Worm (Caenorhabditis elegans) whole organism, L2 larva: Measurements from ENCODE around the gene Y54G2A.44.
A peak's percentile ranks its signal among the peaks of the same experiment; 100 is the strongest.

Experiments used
- C34F6.9 ChIP-seq: fragments of 150-350 bp; optimal IDR thresholded peaks from 2 replicates; lab custom pipeline; 2014; ENCODE audit warnings: missing biosample characterization, missing genetic modification characterization
- R02D3.7 ChIP-seq: fragments of 150-350 bp; optimal IDR thresholded peaks from 2 replicates; lab custom pipeline; 2014; ENCODE audit warnings: missing biosample characterization, missing genetic modification characterization
- Y55F3AM.14 ChIP-seq: fragments of 200-800 bp; sonication (Bioruptor generic); optimal IDR thresholded peaks from 2 replicates; lab custom pipeline; 2018; ENCODE audit warnings: mild to moderate bottlenecking, missing genetic modification characterization, missing compliant biosample characterization
- ZK546.5 ChIP-seq: sonication (generic microtip); optimal IDR thresholded peaks from 2 replicates; lab custom pipeline; 2017; ENCODE audit warnings: missing biosample characterization, missing genetic modification characterization
- alr-1 ChIP-seq: fragments of 150-350 bp; optimal IDR thresholded peaks from 2 replicates; lab custom pipeline; 2014; ENCODE audit warnings: missing biosample characterization, missing genetic modification characterization
- aly-2 ChIP-seq: fragments of 150-350 bp; optimal IDR thresholded peaks from 2 replicates; lab custom pipeline; 2014; ENCODE audit warnings: missing biosample characterization, missing genetic modification characterization
- blmp-1 ChIP-seq: sonication (generic microtip); optimal IDR thresholded peaks from 2 replicates; lab custom pipeline; 2017; ENCODE audit warnings: missing genetic modification characterization, mild to moderate bottlenecking, missing compliant biosample characterization, antibody characterized with exemption, moderate library complexity; ENCODE audit not compliant: insufficient read depth
- ceh-82 ChIP-seq: fragments of 150-350 bp; optimal IDR thresholded peaks from 2 replicates; lab custom pipeline; 2014; ENCODE audit warnings: missing biosample characterization, missing genetic modification characterization
- crh-2 ChIP-seq: sonication (generic microtip); optimal IDR thresholded peaks from 2 replicates; lab custom pipeline; 2017; ENCODE audit warnings: missing biosample characterization, missing genetic modification characterization
- dmd-4 ChIP-seq: sonication (generic microtip); optimal IDR thresholded peaks from 2 replicates; lab custom pipeline; 2017; ENCODE audit warnings: missing biosample characterization, missing genetic modification characterization
- elt-1 ChIP-seq: fragments of 150-350 bp; optimal IDR thresholded peaks from 2 replicates; lab custom pipeline; 2014; ENCODE audit warnings: missing biosample characterization, missing genetic modification characterization
- elt-3 ChIP-seq: sonication (generic microtip); optimal IDR thresholded peaks from 2 replicates; lab custom pipeline; 2017; ENCODE audit warnings: missing biosample characterization, missing genetic modification characterization
- fos-1 ChIP-seq: fragments of 150-350 bp; optimal IDR thresholded peaks from 2 replicates; lab custom pipeline; 2014; ENCODE audit warnings: missing biosample characterization, missing genetic modification characterization
- gmeb-1 ChIP-seq: fragments of 150-350 bp; optimal IDR thresholded peaks from 2 replicates; lab custom pipeline; 2014; ENCODE audit warnings: missing biosample characterization, missing genetic modification characterization
- lin-11 ChIP-seq: fragments of 150-350 bp; sonication (generic microtip); optimal IDR thresholded peaks from 2 replicates; lab custom pipeline; 2014; ENCODE audit warnings: missing biosample characterization, missing genetic modification characterization, inconsistent platforms, mixed read lengths
- lin-13 ChIP-seq: fragments of 150-350 bp; optimal IDR thresholded peaks from 2 replicates; lab custom pipeline; 2014; ENCODE audit warnings: missing biosample characterization, missing genetic modification reagents, missing genetic modification characterization
- lin-39 ChIP-seq: fragments of 150-350 bp; optimal IDR thresholded peaks from 2 replicates; lab custom pipeline; 2014; ENCODE audit warnings: missing biosample characterization, missing genetic modification reagents, missing genetic modification characterization
- lsy-2 ChIP-seq, 2 experiments: fragments of 150-350 bp in 1 of 2; sonication (generic microtip) in 1 of 2; optimal IDR thresholded peaks; 2 replicates each; lab custom pipeline; 2014 to 2017; ENCODE audit warnings: missing biosample characterization in 2 of 2, missing genetic modification characterization in 2 of 2
- mab-5 ChIP-seq: fragments of 150-350 bp; optimal IDR thresholded peaks from 2 replicates; lab custom pipeline; 2014; ENCODE audit warnings: missing biosample characterization, missing genetic modification characterization
- mdl-1 ChIP-seq, 2 experiments: fragments of 150-350 bp in 1 of 2; sonication (generic microtip) in 1 of 2; optimal IDR thresholded peaks; 2 replicates each; lab custom pipeline; 2017; ENCODE audit warnings: missing biosample characterization in 2 of 2, missing genetic modification characterization in 2 of 2
- nhr-10 ChIP-seq: sonication (generic microtip); optimal IDR thresholded peaks from 2 replicates; lab custom pipeline; 2017; ENCODE audit warnings: missing biosample characterization, missing genetic modification characterization
- nhr-11 ChIP-seq: fragments of 150-350 bp; optimal IDR thresholded peaks from 2 replicates; lab custom pipeline; 2014; ENCODE audit warnings: missing biosample characterization, missing genetic modification characterization
- nhr-12 ChIP-seq: fragments of 150-350 bp; optimal IDR thresholded peaks from 2 replicates; lab custom pipeline; 2014; ENCODE audit warnings: missing biosample characterization, missing genetic modification characterization
- nhr-129 ChIP-seq: fragments of 150-350 bp; optimal IDR thresholded peaks from 2 replicates; lab custom pipeline; 2014; ENCODE audit warnings: missing biosample characterization, missing genetic modification characterization
- nhr-21 ChIP-seq: fragments of 150-350 bp; optimal IDR thresholded peaks from 2 replicates; lab custom pipeline; 2014; ENCODE audit warnings: missing biosample characterization, missing genetic modification characterization
- nhr-23 ChIP-seq: fragments of 150-350 bp; optimal IDR thresholded peaks from 2 replicates; lab custom pipeline; 2014; ENCODE audit warnings: missing biosample characterization, missing genetic modification reagents, missing genetic modification characterization
- nhr-237 ChIP-seq: fragments of 150-350 bp; optimal IDR thresholded peaks from 2 replicates; lab custom pipeline; 2014; ENCODE audit warnings: missing biosample characterization, missing genetic modification characterization
- nhr-25 ChIP-seq: fragments of 150-350 bp; sonication (generic microtip); optimal IDR thresholded peaks from 3 replicates; lab custom pipeline; 2014; ENCODE audit warnings: missing biosample characterization, missing genetic modification characterization
- nhr-6 ChIP-seq: fragments of 150-350 bp; optimal IDR thresholded peaks from 2 replicates; lab custom pipeline; 2014; ENCODE audit warnings: missing biosample characterization, missing genetic modification characterization
- nhr-77 ChIP-seq: fragments of 150-350 bp; optimal IDR thresholded peaks from 2 replicates; lab custom pipeline; 2014; ENCODE audit warnings: missing biosample characterization, missing genetic modification characterization
- sem-4 ChIP-seq: fragments of 150-350 bp; optimal IDR thresholded peaks from 2 replicates; lab custom pipeline; 2014; ENCODE audit warnings: missing biosample characterization, missing genetic modification reagents, missing genetic modification characterization
- skn-1 ChIP-seq: sonication (generic microtip); optimal IDR thresholded peaks from 2 replicates; lab custom pipeline; 2017; ENCODE audit warnings: missing biosample characterization, missing genetic modification characterization
- sma-9 ChIP-seq, 2 experiments: fragments of 150-350 bp in 1 of 2; sonication (generic microtip) in 1 of 2; optimal IDR thresholded peaks; 2 replicates each; lab custom pipeline; 2014 to 2016; ENCODE audit warnings: missing genetic modification characterization in 2 of 2, mild to moderate bottlenecking in 1 of 2, missing biosample characterization in 1 of 2, missing compliant biosample characterization in 1 of 2, missing genetic modification reagents in 1 of 2, moderate library complexity in 1 of 2
- unc-39 ChIP-seq: fragments of 150-350 bp; optimal IDR thresholded peaks from 2 replicates; lab custom pipeline; 2014; ENCODE audit warnings: missing biosample characterization, missing genetic modification characterization
- unc-55 ChIP-seq: fragments of 150-350 bp; sonication (generic microtip); optimal IDR thresholded peaks from 3 replicates; lab custom pipeline; 2014; ENCODE audit warnings: missing biosample characterization, missing genetic modification reagents, missing genetic modification characterization
- zag-1 ChIP-seq: fragments of 150-350 bp; optimal IDR thresholded peaks from 2 replicates; lab custom pipeline; 2014; ENCODE audit warnings: missing biosample characterization, missing genetic modification characterization
- ztf-1 ChIP-seq: fragments of 200-800 bp; sonication (Bioruptor generic); conservative IDR thresholded peaks from 2 replicates; pipeline ENCODE4 v1.3.6; 2022; ENCODE audit warnings: missing genetic modification characterization, missing compliant biosample characterization
- ztf-11 ChIP-seq: sonication (generic microtip); optimal IDR thresholded peaks from 2 replicates; lab custom pipeline; 2017; ENCODE audit warnings: missing biosample characterization, missing genetic modification characterization
- ztf-4 ChIP-seq: fragments of 150-350 bp; optimal IDR thresholded peaks from 2 replicates; lab custom pipeline; 2014; ENCODE audit warnings: missing biosample characterization, missing genetic modification characterization

The Y54G2A.44 gene

DNA sequence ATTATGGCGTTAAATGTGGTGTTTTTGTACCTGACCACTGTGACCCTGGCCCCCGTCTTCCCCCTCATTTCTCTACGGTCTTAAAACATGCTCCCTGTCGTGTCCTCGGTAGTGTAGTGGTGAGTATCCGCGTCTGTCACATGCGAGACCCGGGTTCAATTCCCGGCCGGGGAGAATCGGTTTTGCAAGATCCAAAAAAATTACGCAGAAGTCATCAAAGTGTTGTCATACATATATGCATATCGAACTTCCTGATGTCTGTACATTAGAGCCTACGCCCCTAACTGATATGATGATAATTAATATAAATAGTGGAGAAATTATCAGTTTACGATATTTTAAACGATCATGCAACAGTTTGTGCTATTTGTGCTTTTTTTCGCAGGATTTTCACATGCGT, 3.9 kb downstream of the Y54G2A.44 start, which contains the start of gene Y54G2A.45 (continued):
- no peak for TF ChIP-seq alr-1 (tag; lab: Kevin White, UChicago)
- TF ChIP-seq C34F6.9 (tag; lab: Kevin White, UChicago), result no peak
- no peak for TF ChIP-seq nhr-23 (tag; lab: Kevin White, UChicago)
- no peak for TF ChIP-seq ceh-82 (tag; lab: Kevin White, UChicago)
- TF ChIP-seq nhr-77 (tag; lab: Kevin White, UChicago), result no peak
- no peak for TF ChIP-seq nhr-12 (tag; lab: Kevin White, UChicago)
- no peak for TF ChIP-seq ztf-4 (tag; lab: Kevin White, UChicago)
- TF ChIP-seq sem-4 (tag; lab: Kevin White, UChicago), result no peak
- no peak for TF ChIP-seq nhr-11 (tag; lab: Kevin White, UChicago)
- no peak for TF ChIP-seq ztf-1 (GFP tag; lab: Robert Waterston, UW)
- peak; percentile 37 for TF ChIP-seq unc-55
- TF ChIP-seq unc-39 (tag; lab: Kevin White, UChicago), result no peak

DNA sequence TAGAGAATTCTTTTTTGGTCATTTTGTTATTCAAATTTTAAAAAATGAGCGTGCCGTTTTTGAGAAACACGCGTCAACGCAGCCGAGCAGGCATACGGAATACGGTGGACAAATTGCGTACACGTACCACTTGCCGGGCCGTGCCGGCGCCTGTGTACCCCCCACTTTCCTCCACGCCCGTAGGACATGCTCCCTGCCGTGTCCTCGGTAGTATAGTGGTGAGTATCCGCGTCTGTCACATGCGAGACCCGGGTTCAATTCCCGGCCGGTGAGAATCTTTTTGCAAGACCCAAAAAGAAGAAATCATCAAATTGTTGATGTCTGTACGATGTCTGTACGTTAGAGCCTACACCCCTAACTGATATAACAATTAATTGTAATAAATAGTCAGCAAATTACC, 6.5 kb downstream of the Y54G2A.44 start:
- no peak for TF ChIP-seq nhr-12 (tag; lab: Kevin White, UChicago)
- TF ChIP-seq mdl-1 (tag; optimal IDR thresholded peaks at IDR 0.05; lab: Kevin White, UChicago), result no peak
- no peak for TF ChIP-seq fos-1 (tag; lab: Kevin White, UChicago)
- no peak for TF ChIP-seq lin-13 (GFP tag; lab: Kevin White, UChicago)
- no peak for TF ChIP-seq C34F6.9 (tag; lab: Kevin White, UChicago)
- TF ChIP-seq R02D3.7 (tag; lab: Kevin White, UChicago), result no peak
- TF ChIP-seq dmd-4, result no peak
- no peak for TF ChIP-seq blmp-1 (tag; lab: Kevin White, UChicago)
- no peak for TF ChIP-seq nhr-6 (tag; lab: Kevin White, UChicago)
- TF ChIP-seq ztf-4 (tag; lab: Kevin White, UChicago), result no peak
- TF ChIP-seq lsy-2 (tag; optimal IDR thresholded peaks at IDR 0.05; lab: Kevin White, UChicago), result no peak
- TF ChIP-seq zag-1, result no peak
- TF ChIP-seq crh-2 (tag; lab: Kevin White, UChicago), result no peak
- TF ChIP-seq elt-1, result no peak

DNA sequence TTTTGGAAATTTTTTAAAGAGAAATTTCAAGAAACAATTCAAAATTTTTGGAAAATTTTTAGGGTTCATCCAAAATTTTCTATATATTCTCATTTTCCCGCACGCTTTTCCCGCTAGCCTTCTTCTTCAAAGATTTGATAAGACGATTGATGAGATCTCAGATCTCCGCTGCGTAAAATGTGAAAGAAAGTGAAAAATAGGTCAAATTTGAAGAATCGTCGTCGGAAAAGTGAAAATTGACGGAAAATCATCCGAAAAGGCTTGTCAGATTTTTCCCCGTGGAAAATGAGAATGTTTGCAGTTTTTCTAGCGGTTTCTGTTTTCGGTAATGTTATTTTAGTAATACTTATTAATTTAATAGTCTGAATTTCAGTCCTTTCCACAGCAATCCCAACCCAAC, 7.5 kb downstream of the Y54G2A.44 start, which contains the start of gene Y54G2A.76:
TSS of gene Y54G2A.76 (plus strand) at position 203 of the 400 bp plus-strand sequence.
- TF ChIP-seq skn-1 (tag; lab: Kevin White, UChicago) (no peak), unc-55 (no peak), C34F6.9 (tag; lab: Kevin White, UChicago) (no peak), unc-39 (tag; lab: Kevin White, UChicago) (no peak), lin-13 (GFP tag; lab: Kevin White, UChicago) (no peak), gmeb-1 (no peak), nhr-237 (tag; lab: Kevin White, UChicago) (no peak), nhr-129 (tag; lab: Kevin White, UChicago) (no peak), nhr-11 (tag; lab: Kevin White, UChicago) (no peak), lin-39 (tag; lab: Kevin White, UChicago) (no peak), nhr-21 (no peak), Y55F3AM.14 (GFP tag; lab: Kevin White, UChicago) (no peak), elt-3 (tag; lab: Kevin White, UChicago) (no peak), R02D3.7 (tag; lab: Kevin White, UChicago) (no peak), aly-2 (tag; lab: Kevin White, UChicago) (no peak), dmd-4 (no peak), zag-1 (no peak)

DNA sequence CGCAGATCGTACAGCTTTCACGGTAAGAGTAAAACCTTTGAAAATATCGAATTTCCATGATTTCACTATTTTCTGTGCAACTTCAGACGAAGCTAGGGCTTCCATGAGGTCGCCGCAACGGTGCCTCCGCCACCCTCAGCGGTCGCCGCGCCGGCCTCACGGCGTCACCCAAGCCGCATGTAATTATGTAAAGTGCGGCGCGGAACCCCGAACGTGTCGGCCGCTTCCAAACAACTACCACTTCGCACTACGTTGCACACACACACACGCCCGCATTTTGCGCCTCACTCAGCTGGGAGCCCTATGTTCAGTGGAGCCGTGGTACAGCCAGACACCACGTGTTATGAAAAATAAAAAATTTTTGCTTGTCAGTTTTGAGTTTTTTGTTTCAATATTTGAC, 15.4 kb downstream of the Y54G2A.44 start:
- no peak for TF ChIP-seq ztf-4 (tag; lab: Kevin White, UChicago)
- no peak for TF ChIP-seq sma-9 (GFP tag; optimal IDR thresholded peaks at IDR 0.05; lab: Kevin White, UChicago)
- no peak for TF ChIP-seq sma-9 (tag; optimal IDR thresholded peaks at IDR 0.05; lab: Kevin White, UChicago)
- no peak for TF ChIP-seq Y55F3AM.14 (GFP tag; lab: Kevin White, UChicago)

DNA sequence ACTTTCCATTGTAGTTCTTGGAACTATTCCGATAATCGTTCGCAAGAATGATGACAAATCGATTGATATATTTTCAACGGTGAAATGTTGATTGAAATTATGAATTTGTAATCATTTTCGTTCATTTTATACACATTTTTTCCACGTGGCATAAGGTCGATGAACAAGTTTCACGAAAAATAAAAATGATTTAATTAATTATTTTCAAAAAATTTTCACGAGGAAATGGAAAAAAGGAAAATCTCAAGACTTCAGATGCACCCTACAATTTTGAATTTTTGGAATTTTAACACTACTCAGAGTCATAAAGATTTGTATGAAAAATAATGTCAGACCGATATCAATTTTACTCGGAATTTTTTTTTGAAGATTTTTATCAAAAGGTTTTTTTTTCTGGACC, 18.0 kb downstream of the Y54G2A.44 start, which contains the start of gene Y54G2A.13:
TSS of gene Y54G2A.13 (minus strand) at position 101 of the 400 bp plus-strand sequence.
- TF ChIP-seq lin-11 (tag; lab: Kevin White, UChicago), result no peak
- no peak for TF ChIP-seq nhr-237 (tag; lab: Kevin White, UChicago)
- TF ChIP-seq ztf-11 (tag; lab: Kevin White, UChicago), result no peak
- TF ChIP-seq nhr-11 (tag; lab: Kevin White, UChicago), result no peak
- no peak for TF ChIP-seq aly-2 (tag; lab: Kevin White, UChicago)
- no peak for TF ChIP-seq nhr-25 (tag; lab: Kevin White, UChicago)
- TF ChIP-seq crh-2 (tag; lab: Kevin White, UChicago), result no peak
- no peak for TF ChIP-seq nhr-6 (tag; lab: Kevin White, UChicago)
- no peak for TF ChIP-seq mab-5
- TF ChIP-seq nhr-10, result no peak
- no peak for TF ChIP-seq lin-39 (tag; lab: Kevin White, UChicago)
- TF ChIP-seq nhr-77 (tag; lab: Kevin White, UChicago), result no peak
- TF ChIP-seq elt-1, result no peak
- TF ChIP-seq ZK546.5 (tag; lab: Kevin White, UChicago), result no peak
- no peak for TF ChIP-seq ztf-4 (tag; lab: Kevin White, UChicago)
- no peak for TF ChIP-seq R02D3.7 (tag; lab: Kevin White, UChicago)
